Worm (Caenorhabditis elegans) whole organism, L4 larva: Measurements from ENCODE around the gene col-38.

Source experiments
- F44E2.7 ChIP-seq: fragments of 200-800 bp; sonication (Bioruptor generic); IDR thresholded peaks from 2 replicates; pipeline ENCODE4 v2.1.2; 2022; ENCODE audit warnings: missing genetic modification characterization, missing compliant biosample characterization
- R02D3.7 ChIP-seq: fragments of 150-350 bp; sonication (generic microtip); optimal IDR thresholded peaks from 3 replicates; lab custom pipeline; 2014; ENCODE audit warnings: missing biosample characterization, missing genetic modification characterization
- T20F7.1 ChIP-seq: fragments of 200-800 bp; sonication (Bioruptor generic); optimal IDR thresholded peaks from 2 replicates; lab custom pipeline; 2018; ENCODE audit warnings: mild to moderate bottlenecking, missing genetic modification characterization, missing compliant biosample characterization
- T26A8.4 ChIP-seq: fragments of 200-800 bp; sonication (Bioruptor generic); IDR thresholded peaks from 2 replicates; pipeline ENCODE4 v1.3.6; 2022; ENCODE audit warnings: missing genetic modification characterization, missing compliant biosample characterization
- Y105C5A.15 ChIP-seq: fragments of 200-800 bp; sonication (Bioruptor generic); IDR thresholded peaks from 2 replicates; pipeline ENCODE4 v1.3.6; 2022; ENCODE audit warnings: missing genetic modification characterization, missing compliant biosample characterization
- Y75B8A.6 ChIP-seq: fragments of 200-800 bp; sonication (Bioruptor generic); IDR thresholded peaks from 2 replicates; pipeline ENCODE4 v1.3.6; 2022; ENCODE audit warnings: missing genetic modification reagents, missing genetic modification characterization, missing compliant biosample characterization
- ZK546.5 ChIP-seq, 2 experiments: sonication (generic microtip); optimal IDR thresholded peaks; 2 replicates each; lab custom pipeline; 2017; ENCODE audit warnings: missing biosample characterization in 2 of 2, missing genetic modification characterization in 2 of 2
- aha-1 ChIP-seq: fragments of 150-350 bp; peaks from one replicate; lab custom pipeline; 2014; ENCODE audit warnings: missing biosample characterization, missing genetic modification characterization
- arid-1 ChIP-seq: fragments of 200-800 bp; sonication (Bioruptor generic); conservative IDR thresholded peaks from 2 replicates; pipeline ENCODE4 v1.3.6; 2022; ENCODE audit warnings: missing genetic modification reagents, missing genetic modification characterization, missing compliant biosample characterization
- ceh-28 ChIP-seq: fragments of 150-350 bp; optimal IDR thresholded peaks from 2 replicates; lab custom pipeline; 2014; ENCODE audit warnings: missing biosample characterization, missing genetic modification reagents, missing genetic modification characterization
- ceh-32 ChIP-seq: sonication (generic microtip); optimal IDR thresholded peaks from 2 replicates; lab custom pipeline; 2016; ENCODE audit warnings: mild to moderate bottlenecking, missing genetic modification characterization, missing compliant biosample characterization; ENCODE audit not compliant: poor library complexity
- cey-2 ChIP-seq: sonication (generic microtip); optimal IDR thresholded peaks from 3 replicates; lab custom pipeline; 2017; ENCODE audit warnings: missing genetic modification characterization, mild to moderate bottlenecking, missing compliant biosample characterization, antibody characterized with exemption, borderline replicate concordance; ENCODE audit not compliant: insufficient read depth
- ctbp-1 ChIP-seq: fragments of 200-800 bp; sonication (Bioruptor generic); IDR thresholded peaks from 2 replicates; pipeline ENCODE4 v1.3.6; 2022; ENCODE audit warnings: missing genetic modification reagents, missing genetic modification characterization, missing compliant biosample characterization
- daf-12 ChIP-seq: fragments of 150-350 bp; optimal IDR thresholded peaks from 2 replicates; lab custom pipeline; 2014; ENCODE audit warnings: missing biosample characterization, missing genetic modification reagents, missing genetic modification characterization
- daf-16 ChIP-seq, 3 experiments: sonication (generic microtip); optimal IDR thresholded peaks; 2 replicates each; lab custom pipeline; 2016 to 2017; ENCODE audit warnings: missing genetic modification characterization in 3 of 3, missing genetic modification reagents in 3 of 3, mild to moderate bottlenecking in 2 of 3, missing compliant biosample characterization in 2 of 3, missing biosample characterization in 1 of 3, moderate library complexity in 1 of 3
- dmd-6 ChIP-seq: fragments of 200-800 bp; sonication (Bioruptor generic); IDR thresholded peaks from 2 replicates; pipeline ENCODE4 v1.3.6; 2022; ENCODE audit warnings: missing genetic modification reagents, missing genetic modification characterization, missing compliant biosample characterization
- dpl-1 ChIP-seq: fragments of 150-350 bp; optimal IDR thresholded peaks from 2 replicates; lab custom pipeline; 2014; ENCODE audit warnings: missing biosample characterization, missing genetic modification reagents, missing genetic modification characterization
- dve-1 ChIP-seq: sonication (generic microtip); optimal IDR thresholded peaks from 2 replicates; lab custom pipeline; 2017; ENCODE audit warnings: antibody characterized with exemption, mild to moderate bottlenecking, missing genetic modification characterization, missing compliant biosample characterization; ENCODE audit not compliant: insufficient read depth
- egl-27 ChIP-seq: sonication (generic microtip); optimal IDR thresholded peaks from 3 replicates; lab custom pipeline; 2017; ENCODE audit warnings: missing biosample characterization, missing genetic modification reagents, missing genetic modification characterization
- fos-1 ChIP-seq: fragments of 150-350 bp; optimal IDR thresholded peaks from 2 replicates; lab custom pipeline; 2014; ENCODE audit warnings: missing biosample characterization, missing genetic modification characterization
- gei-8 ChIP-seq: fragments of 200-800 bp; sonication (Bioruptor generic); optimal IDR thresholded peaks from 2 replicates; lab custom pipeline; 2018; ENCODE audit warnings: mild to moderate bottlenecking, missing genetic modification characterization, missing compliant biosample characterization
- hlh-11 ChIP-seq: fragments of 200-800 bp; sonication (Bioruptor generic); optimal IDR thresholded peaks from 2 replicates; lab custom pipeline; 2018; ENCODE audit warnings: mild to moderate bottlenecking, missing genetic modification characterization, missing compliant biosample characterization
- jun-1 ChIP-seq: fragments of 150-350 bp; optimal IDR thresholded peaks from 2 replicates; lab custom pipeline; 2014; ENCODE audit warnings: missing biosample characterization, missing genetic modification reagents, missing genetic modification characterization
- lim-7 ChIP-seq: fragments of 200-800 bp; sonication (Bioruptor generic); IDR thresholded peaks from 2 replicates; pipeline ENCODE4 v1.3.6; 2022; ENCODE audit warnings: missing genetic modification characterization, missing compliant biosample characterization
- lin-29 ChIP-seq: fragments of 200-800 bp; sonication (Bioruptor generic); IDR thresholded peaks from 2 replicates; pipeline ENCODE4 v1.3.6; 2022; ENCODE audit warnings: missing genetic modification reagents, missing genetic modification characterization, missing compliant biosample characterization
- lin-38 ChIP-seq: fragments of 200-800 bp; sonication (Bioruptor generic); IDR thresholded peaks from 2 replicates; pipeline ENCODE4 v1.3.6; 2022; ENCODE audit warnings: missing genetic modification reagents, missing genetic modification characterization, missing compliant biosample characterization
- mdl-1 ChIP-seq, 2 experiments: fragments of 150-350 bp in 1 of 2; sonication (generic microtip) in 1 of 2; optimal IDR thresholded peaks; 2 replicates each; lab custom pipeline; 2014 to 2017; ENCODE audit warnings: missing biosample characterization in 2 of 2, missing genetic modification characterization in 2 of 2
- mep-1 ChIP-seq: fragments of 150-350 bp; sonication (generic microtip); optimal IDR thresholded peaks from 3 replicates; lab custom pipeline; 2014; ENCODE audit warnings: missing biosample characterization, missing genetic modification characterization
- mes-2 ChIP-seq: sonication (generic microtip); optimal IDR thresholded peaks from 2 replicates; lab custom pipeline; 2016; ENCODE audit warnings: missing genotype, mild to moderate bottlenecking, missing genetic modification characterization, missing compliant biosample characterization; ENCODE audit not compliant: poor library complexity, severe bottlenecking
- mxl-2 ChIP-seq: fragments of 200-800 bp; sonication (Bioruptor generic); conservative IDR thresholded peaks from 2 replicates; pipeline ENCODE4 v1.3.6; 2022; ENCODE audit warnings: missing genetic modification reagents, missing genetic modification characterization, missing compliant biosample characterization
- nhr-102 ChIP-seq: sonication (generic microtip); optimal IDR thresholded peaks from 2 replicates; lab custom pipeline; 2016; ENCODE audit warnings: mild to moderate bottlenecking, missing genetic modification characterization, moderate library complexity, missing compliant biosample characterization
- nhr-11 ChIP-seq: fragments of 150-350 bp; optimal IDR thresholded peaks from 2 replicates; lab custom pipeline; 2014; ENCODE audit warnings: missing biosample characterization, missing genetic modification characterization
- nhr-25 ChIP-seq: sonication (generic microtip); optimal IDR thresholded peaks from 2 replicates; lab custom pipeline; 2017; ENCODE audit warnings: missing genetic modification characterization, mild to moderate bottlenecking, missing compliant biosample characterization, antibody characterized with exemption, moderate library complexity, borderline replicate concordance; ENCODE audit not compliant: insufficient read depth
- nhr-48 ChIP-seq: sonication (generic microtip); optimal IDR thresholded peaks from 2 replicates; lab custom pipeline; 2016; ENCODE audit warnings: mild to moderate bottlenecking, missing genetic modification characterization, missing compliant biosample characterization
- nhr-6 ChIP-seq: fragments of 150-350 bp; optimal IDR thresholded peaks from 2 replicates; lab custom pipeline; 2014; ENCODE audit warnings: missing biosample characterization, missing genetic modification characterization
- nhr-77 ChIP-seq: fragments of 150-350 bp; optimal IDR thresholded peaks from 2 replicates; lab custom pipeline; 2014; ENCODE audit warnings: missing biosample characterization, missing genetic modification characterization
- php-3 ChIP-seq: fragments of 200-800 bp; sonication (Bioruptor generic); IDR thresholded peaks from 2 replicates; pipeline ENCODE4 v1.3.6; 2022; ENCODE audit warnings: missing genetic modification reagents, missing genetic modification characterization, missing compliant biosample characterization
- pqm-1 ChIP-seq: sonication (generic microtip); optimal IDR thresholded peaks from 2 replicates; lab custom pipeline; 2017; ENCODE audit warnings: missing biosample characterization, missing genetic modification characterization
- sdz-12 ChIP-seq: fragments of 200-800 bp; sonication (Bioruptor generic); optimal IDR thresholded peaks from 2 replicates; lab custom pipeline; 2018; ENCODE audit warnings: mild to moderate bottlenecking, missing genetic modification characterization, missing compliant biosample characterization
- set-16 ChIP-seq: fragments of 200-800 bp; sonication (Bioruptor generic); IDR thresholded peaks from 2 replicates; pipeline ENCODE4 v1.3.6; 2022; ENCODE audit warnings: missing genetic modification reagents, missing genetic modification characterization, missing compliant biosample characterization
- skn-1 ChIP-seq: fragments of 150-350 bp; optimal IDR thresholded peaks from 2 replicates; lab custom pipeline; 2014; ENCODE audit warnings: missing biosample characterization, missing genetic modification characterization
- snpc-1.2 ChIP-seq: fragments of 200-800 bp; sonication (Bioruptor generic); IDR thresholded peaks from 2 replicates; pipeline ENCODE4 v1.3.6; 2022; ENCODE audit warnings: missing genetic modification reagents, missing genetic modification characterization, missing compliant biosample characterization
- spr-1 ChIP-seq: sonication (generic microtip); optimal IDR thresholded peaks from 2 replicates; lab custom pipeline; 2016; ENCODE audit warnings: mild to moderate bottlenecking, missing genetic modification characterization, missing compliant biosample characterization
- spr-3 ChIP-seq: fragments of 200-800 bp; sonication (Bioruptor generic); optimal IDR thresholded peaks from 2 replicates; lab custom pipeline; 2018; ENCODE audit warnings: mild to moderate bottlenecking, missing genetic modification characterization, missing compliant biosample characterization
- tra-1 ChIP-seq: fragments of 200-800 bp; sonication (Bioruptor generic); IDR thresholded peaks from 2 replicates; pipeline ENCODE4 v1.3.6; 2022; ENCODE audit warnings: missing genetic modification reagents, missing genetic modification characterization, missing compliant biosample characterization
- vab-7 ChIP-seq: fragments of 200-800 bp; sonication (Bioruptor generic); IDR thresholded peaks from 2 replicates; pipeline ENCODE4 v1.3.6; 2022; ENCODE audit warnings: missing genetic modification reagents, missing genetic modification characterization, missing compliant biosample characterization
- zfp-3 ChIP-seq: fragments of 200-800 bp; sonication (Bioruptor generic); conservative IDR thresholded peaks from 2 replicates; pipeline ENCODE4 v1.3.6; 2022; ENCODE audit warnings: missing genetic modification reagents, missing genetic modification characterization, missing compliant biosample characterization
- ztf-7 ChIP-seq: fragments of 150-350 bp; optimal IDR thresholded peaks from 2 replicates; lab custom pipeline; 2014; ENCODE audit warnings: missing biosample characterization, missing genetic modification characterization

col-38 gene

ce11 chrII:8566806-8567266, 2.1 kb downstream of the col-38 start, which contains the start of gene F54C9.3 (continued):
- peak; percentile 68 for TF ChIP-seq mep-1
- peak; percentile 3 for TF ChIP-seq nhr-102
- TF ChIP-seq dpl-1 (GFP tag; lab: Kevin White, UChicago): no peak
- no peak for TF ChIP-seq lim-7 (GFP tag; lab: Robert Waterston, UW)
- no peak for TF ChIP-seq Y105C5A.15 (GFP tag; lab: Robert Waterston, UW)
- TF ChIP-seq ctbp-1 (GFP tag; lab: Robert Waterston, UW): no peak
- TF ChIP-seq aha-1 (tag; lab: Kevin White, UChicago): no peak
- no peak for TF ChIP-seq set-16
- TF ChIP-seq nhr-11 (tag; lab: Kevin White, UChicago): no peak
- TF ChIP-seq ztf-7 (tag; lab: Kevin White, UChicago): no peak
- TF ChIP-seq fos-1 (tag; lab: Kevin White, UChicago): no peak
- TF ChIP-seq hlh-11 (tag; lab: Kevin White, UChicago): peak; percentile 82
- no peak for TF ChIP-seq spr-1 (tag; lab: Kevin White, UChicago)
- peak; percentile 92 for TF ChIP-seq dmd-6
- TF ChIP-seq T20F7.1 (GFP tag; lab: Kevin White, UChicago): peak; percentile 48
- no peak for TF ChIP-seq F44E2.7 (GFP tag; lab: Robert Waterston, UW)
- TF ChIP-seq spr-3 (GFP tag; lab: Kevin White, UChicago): no peak
- TF ChIP-seq lin-38 (GFP tag; lab: Robert Waterston, UW): peak; percentile 16
- TF ChIP-seq ZK546.5 (tag; optimal IDR thresholded peaks at IDR 0.05; lab: Kevin White, UChicago): no peak
- TF ChIP-seq php-3 (GFP tag; lab: Robert Waterston, UW): peak; percentile 99
- TF ChIP-seq nhr-77: peak; percentile 93
- no peak for TF ChIP-seq R02D3.7 (tag; lab: Kevin White, UChicago)
- TF ChIP-seq jun-1 (tag; lab: Kevin White, UChicago): peak; percentile 67
- TF ChIP-seq mdl-1 (tag; optimal IDR thresholded peaks at IDR 0.05; lab: Kevin White, UChicago): no peak
- TF ChIP-seq lin-29 (GFP tag; lab: Robert Waterston, UW): no peak
- peak; percentile 75; the same call in 1 of the 2 replicates for TF ChIP-seq tra-1
- TF ChIP-seq snpc-1.2 (GFP tag; lab: Robert Waterston, UW): no peak
- TF ChIP-seq ceh-28 (tag; lab: Kevin White, UChicago): no peak
- TF ChIP-seq zfp-3 (GFP tag; lab: Robert Waterston, UW): no peak
- TF ChIP-seq arid-1 (GFP tag; lab: Robert Waterston, UW): no peak
- TF ChIP-seq gei-8 (GFP tag; lab: Kevin White, UChicago): no peak

- TF ChIP-seq aha-1 (tag; lab: Kevin White, UChicago) (peak; percentile 23), nhr-77 (no peak), mxl-2 (GFP tag; lab: Robert Waterston, UW) (no peak), dve-1 (peak; percentile 43), vab-7 (GFP tag; lab: Robert Waterston, UW) (no peak), cey-2 (tag; lab: Kevin White, UChicago) (no peak), dpl-1 (GFP tag; lab: Kevin White, UChicago) (peak; percentile 70), pqm-1 (tag; lab: Kevin White, UChicago) (peak; percentile 20), mes-2 (tag; lab: Kevin White, UChicago) (peak; percentile 59), Y75B8A.6 (GFP tag; lab: Robert Waterston, UW) (no peak), nhr-6 (tag; lab: Kevin White, UChicago) (peak; percentile 53), sdz-12 (no peak), T26A8.4 (peak; percentile 35; the same call in 1 of the 2 replicates), egl-27 (tag; lab: Kevin White, UChicago) (no peak), arid-1 (GFP tag; lab: Robert Waterston, UW) (0 out of 2 replicates have a peak, but pooled peaks have one; percentile 22), daf-12 (no peak), daf-16 (GFP tag; optimal IDR thresholded peaks at IDR 0.05; lab: Kevin White, UChicago) (no peak), daf-16 (tag; optimal IDR thresholded peaks at IDR 0.05; lab: Kevin White, UChicago) (peak; percentile 33), skn-1 (tag; lab: Kevin White, UChicago) (no peak), lin-38 (GFP tag; lab: Robert Waterston, UW) (peak; percentile 81), hlh-11 (tag; lab: Kevin White, UChicago) (no peak), ceh-32 (tag; lab: Kevin White, UChicago) (no peak), nhr-102 (no peak), spr-3 (GFP tag; lab: Kevin White, UChicago) (no peak), nhr-48 (tag; lab: Kevin White, UChicago) (no peak), nhr-25 (tag; lab: Kevin White, UChicago) (no peak)
Observed at ce11 chrII:8566039-8566438, 2.8 kb downstream of the col-38 start, which contains the start of gene stc-1. Gene stc-1 (minus strand): TSS chrII:8566139.
